Worm (Caenorhabditis elegans) whole organism, L4 larva: ENCODE measurements around the gene clec-85.
A peak's percentile ranks its signal among the peaks of the same experiment; 100 is the strongest.

Experiments
- D1046.2 ChIP-seq: fragments of 200-800 bp; sonication (Bioruptor generic); IDR thresholded peaks from 2 replicates; pipeline ENCODE4 v1.3.6; 2022; ENCODE audit warnings: missing genetic modification characterization, missing compliant biosample characterization
- F10B5.3 ChIP-seq: sonication (generic microtip); optimal IDR thresholded peaks from 2 replicates; lab custom pipeline; 2016; ENCODE audit warnings: mild to moderate bottlenecking, missing genetic modification characterization, missing compliant biosample characterization
- F37D6.2 ChIP-seq: sonication (generic microtip); optimal IDR thresholded peaks from 2 replicates; lab custom pipeline; 2016; ENCODE audit warnings: mild to moderate bottlenecking, missing genetic modification characterization, missing compliant biosample characterization
- F49E8.2 ChIP-seq: sonication (generic microtip); optimal IDR thresholded peaks from 2 replicates; lab custom pipeline; 2016; ENCODE audit warnings: missing compliant biosample characterization, mild to moderate bottlenecking, missing genetic modification characterization, borderline replicate concordance
- R02D3.7 ChIP-seq: fragments of 150-350 bp; sonication (generic microtip); optimal IDR thresholded peaks from 3 replicates; lab custom pipeline; 2014; ENCODE audit warnings: missing biosample characterization, missing genetic modification characterization
- Y105C5A.15 ChIP-seq: fragments of 200-800 bp; sonication (Bioruptor generic); IDR thresholded peaks from 2 replicates; pipeline ENCODE4 v1.3.6; 2022; ENCODE audit warnings: missing genetic modification characterization, missing compliant biosample characterization
- Y5F2A.4 ChIP-seq: fragments of 200-800 bp; sonication (Bioruptor generic); optimal IDR thresholded peaks from 2 replicates; lab custom pipeline; 2018; ENCODE audit warnings: mild to moderate bottlenecking, missing genetic modification characterization, missing compliant biosample characterization
- Y75B8A.6 ChIP-seq: fragments of 200-800 bp; sonication (Bioruptor generic); IDR thresholded peaks from 2 replicates; pipeline ENCODE4 v1.3.6; 2022; ENCODE audit warnings: missing genetic modification reagents, missing genetic modification characterization, missing compliant biosample characterization
- aha-1 ChIP-seq: fragments of 150-350 bp; peaks from one replicate; lab custom pipeline; 2014; ENCODE audit warnings: missing biosample characterization, missing genetic modification characterization
- attf-4 ChIP-seq: sonication (generic microtip); optimal IDR thresholded peaks from 3 replicates; lab custom pipeline; 2017; ENCODE audit warnings: missing biosample characterization, missing genetic modification characterization
- ceh-20 ChIP-seq: fragments of 200-800 bp; sonication (Bioruptor generic); IDR thresholded peaks from 2 replicates; pipeline ENCODE4 v1.3.6; 2022; ENCODE audit warnings: missing genetic modification reagents, missing genetic modification characterization, missing compliant biosample characterization
- ceh-44 ChIP-seq: fragments of 200-800 bp; sonication (Bioruptor generic); IDR thresholded peaks from 2 replicates; pipeline ENCODE4 v1.3.6; 2022; ENCODE audit warnings: missing genetic modification reagents, missing genetic modification characterization, missing compliant biosample characterization
- ces-1 ChIP-seq: fragments of 150-350 bp; sonication (generic microtip); optimal IDR thresholded peaks from 4 replicates; lab custom pipeline; 2014; ENCODE audit warnings: missing biosample characterization, missing genetic modification reagents, missing genetic modification characterization
- cey-2 ChIP-seq: sonication (generic microtip); optimal IDR thresholded peaks from 3 replicates; lab custom pipeline; 2017; ENCODE audit warnings: missing genetic modification characterization, mild to moderate bottlenecking, missing compliant biosample characterization, antibody characterized with exemption, borderline replicate concordance; ENCODE audit not compliant: insufficient read depth
- ctbp-1 ChIP-seq: fragments of 200-800 bp; sonication (Bioruptor generic); IDR thresholded peaks from 2 replicates; pipeline ENCODE4 v1.3.6; 2022; ENCODE audit warnings: missing genetic modification reagents, missing genetic modification characterization, missing compliant biosample characterization
- daf-12 ChIP-seq: fragments of 150-350 bp; optimal IDR thresholded peaks from 2 replicates; lab custom pipeline; 2014; ENCODE audit warnings: missing biosample characterization, missing genetic modification reagents, missing genetic modification characterization
- daf-16 ChIP-seq, 3 experiments: sonication (generic microtip); optimal IDR thresholded peaks; 2 replicates each; lab custom pipeline; 2016 to 2017; ENCODE audit warnings: missing genetic modification characterization in 3 of 3, missing genetic modification reagents in 3 of 3, mild to moderate bottlenecking in 2 of 3, missing compliant biosample characterization in 2 of 3, missing biosample characterization in 1 of 3, moderate library complexity in 1 of 3
- daf-8 ChIP-seq: fragments of 200-800 bp; sonication (Bioruptor generic); IDR thresholded peaks from 2 replicates; pipeline ENCODE4 v1.3.6; 2022; ENCODE audit warnings: missing genetic modification characterization, missing compliant biosample characterization
- dmd-6 ChIP-seq: fragments of 200-800 bp; sonication (Bioruptor generic); IDR thresholded peaks from 2 replicates; pipeline ENCODE4 v1.3.6; 2022; ENCODE audit warnings: missing genetic modification reagents, missing genetic modification characterization, missing compliant biosample characterization
- dmd-8 ChIP-seq: fragments of 200-800 bp; sonication (Bioruptor generic); IDR thresholded peaks from 2 replicates; pipeline ENCODE4 v1.3.6; 2022; ENCODE audit warnings: missing genetic modification characterization, missing compliant biosample characterization
- duxl-1 ChIP-seq: sonication (generic microtip); optimal IDR thresholded peaks from 2 replicates; lab custom pipeline; 2016; ENCODE audit warnings: mild to moderate bottlenecking, missing genetic modification characterization, moderate library complexity, missing compliant biosample characterization; ENCODE audit not compliant: poor library complexity
- egl-43 ChIP-seq: fragments of 200-800 bp; sonication (Bioruptor generic); IDR thresholded peaks from 2 replicates; pipeline ENCODE4 v1.3.6; 2022; ENCODE audit warnings: missing genetic modification reagents, missing genetic modification characterization, missing compliant biosample characterization
- gei-8 ChIP-seq: fragments of 200-800 bp; sonication (Bioruptor generic); optimal IDR thresholded peaks from 2 replicates; lab custom pipeline; 2018; ENCODE audit warnings: mild to moderate bottlenecking, missing genetic modification characterization, missing compliant biosample characterization
- hlh-30 ChIP-seq: sonication (generic microtip); optimal IDR thresholded peaks from 2 replicates; lab custom pipeline; 2017; ENCODE audit warnings: antibody characterized with exemption, mild to moderate bottlenecking, missing genetic modification characterization, missing compliant biosample characterization; ENCODE audit not compliant: insufficient read depth
- hmg-1.1 ChIP-seq: fragments of 200-800 bp; sonication (Bioruptor generic); IDR thresholded peaks from 2 replicates; pipeline ENCODE4 v1.3.6; 2022; ENCODE audit warnings: missing genetic modification reagents, missing genetic modification characterization, missing compliant biosample characterization
- jun-1 ChIP-seq: fragments of 150-350 bp; optimal IDR thresholded peaks from 2 replicates; lab custom pipeline; 2014; ENCODE audit warnings: missing biosample characterization, missing genetic modification reagents, missing genetic modification characterization
- lim-7 ChIP-seq: fragments of 200-800 bp; sonication (Bioruptor generic); IDR thresholded peaks from 2 replicates; pipeline ENCODE4 v1.3.6; 2022; ENCODE audit warnings: missing genetic modification characterization, missing compliant biosample characterization
- lin-1 ChIP-seq: fragments of 200-800 bp; sonication (Bioruptor generic); IDR thresholded peaks from 2 replicates; pipeline ENCODE4 v1.3.6; 2022; ENCODE audit warnings: missing genetic modification reagents, missing genetic modification characterization, missing compliant biosample characterization
- lir-3 ChIP-seq: sonication (generic microtip); optimal IDR thresholded peaks from 2 replicates; lab custom pipeline; 2016; ENCODE audit warnings: mild to moderate bottlenecking, missing genetic modification characterization, missing compliant biosample characterization
- lsy-2 ChIP-seq, 2 experiments: fragments of 150-350 bp in 1 of 2; sonication (generic microtip) in 1 of 2; optimal IDR thresholded peaks; 2 replicates each; lab custom pipeline; 2014 to 2017; ENCODE audit warnings: missing biosample characterization in 2 of 2, missing genetic modification characterization in 2 of 2
- mep-1 ChIP-seq: fragments of 150-350 bp; sonication (generic microtip); optimal IDR thresholded peaks from 3 replicates; lab custom pipeline; 2014; ENCODE audit warnings: missing biosample characterization, missing genetic modification characterization
- nhr-10 ChIP-seq: fragments of 150-350 bp; optimal IDR thresholded peaks from 2 replicates; lab custom pipeline; 2014; ENCODE audit warnings: missing biosample characterization, missing genetic modification characterization
- nhr-237 ChIP-seq: sonication (generic microtip); optimal IDR thresholded peaks from 2 replicates; lab custom pipeline; 2017; ENCODE audit warnings: missing biosample characterization, missing genetic modification characterization
- nhr-28 ChIP-seq: fragments of 150-350 bp; optimal IDR thresholded peaks from 2 replicates; lab custom pipeline; 2014; ENCODE audit warnings: missing biosample characterization, missing genetic modification characterization
- nhr-42 ChIP-seq: fragments of 200-800 bp; sonication (Bioruptor generic); IDR thresholded peaks from 2 replicates; pipeline ENCODE4 v1.3.6; 2022; ENCODE audit warnings: missing genetic modification characterization, missing compliant biosample characterization
- nhr-76 ChIP-seq: fragments of 150-350 bp; optimal IDR thresholded peaks from 2 replicates; lab custom pipeline; 2014; ENCODE audit warnings: missing biosample characterization, missing genetic modification characterization
- pqm-1 ChIP-seq: sonication (generic microtip); optimal IDR thresholded peaks from 2 replicates; lab custom pipeline; 2017; ENCODE audit warnings: missing biosample characterization, missing genetic modification characterization
- sdz-12 ChIP-seq: fragments of 200-800 bp; sonication (Bioruptor generic); optimal IDR thresholded peaks from 2 replicates; lab custom pipeline; 2018; ENCODE audit warnings: mild to moderate bottlenecking, missing genetic modification characterization, missing compliant biosample characterization
- set-16 ChIP-seq: fragments of 200-800 bp; sonication (Bioruptor generic); IDR thresholded peaks from 2 replicates; pipeline ENCODE4 v1.3.6; 2022; ENCODE audit warnings: missing genetic modification reagents, missing genetic modification characterization, missing compliant biosample characterization
- skn-1 ChIP-seq: fragments of 150-350 bp; optimal IDR thresholded peaks from 2 replicates; lab custom pipeline; 2014; ENCODE audit warnings: missing biosample characterization, missing genetic modification characterization
- spr-3 ChIP-seq: fragments of 200-800 bp; sonication (Bioruptor generic); optimal IDR thresholded peaks from 2 replicates; lab custom pipeline; 2018; ENCODE audit warnings: mild to moderate bottlenecking, missing genetic modification characterization, missing compliant biosample characterization
- tag-97 ChIP-seq: fragments of 200-800 bp; sonication (Bioruptor generic); IDR thresholded peaks from 2 replicates; pipeline ENCODE4 v1.3.6; 2022; ENCODE audit warnings: missing genetic modification characterization, missing compliant biosample characterization
- tra-1 ChIP-seq: fragments of 200-800 bp; sonication (Bioruptor generic); IDR thresholded peaks from 2 replicates; pipeline ENCODE4 v1.3.6; 2022; ENCODE audit warnings: missing genetic modification reagents, missing genetic modification characterization, missing compliant biosample characterization
- unc-39 ChIP-seq: sonication (generic microtip); optimal IDR thresholded peaks from 2 replicates; lab custom pipeline; 2017; ENCODE audit warnings: missing biosample characterization, missing genetic modification characterization
- zfp-2 ChIP-seq: sonication (generic microtip); optimal IDR thresholded peaks from 2 replicates; lab custom pipeline; 2016; ENCODE audit warnings: mild to moderate bottlenecking, missing genetic modification characterization, missing compliant biosample characterization
- zip-11 ChIP-seq: fragments of 200-800 bp; sonication (Bioruptor generic); IDR thresholded peaks from 2 replicates; pipeline ENCODE4 v1.3.6; 2022; ENCODE audit warnings: missing genetic modification characterization, missing compliant biosample characterization
- ztf-11 ChIP-seq: fragments of 150-350 bp; optimal IDR thresholded peaks from 2 replicates; lab custom pipeline; 2014; ENCODE audit warnings: missing biosample characterization, missing genetic modification characterization
- ztf-7 ChIP-seq: fragments of 150-350 bp; optimal IDR thresholded peaks from 2 replicates; lab custom pipeline; 2014; ENCODE audit warnings: missing biosample characterization, missing genetic modification characterization

clec-85 gene

DNA sequence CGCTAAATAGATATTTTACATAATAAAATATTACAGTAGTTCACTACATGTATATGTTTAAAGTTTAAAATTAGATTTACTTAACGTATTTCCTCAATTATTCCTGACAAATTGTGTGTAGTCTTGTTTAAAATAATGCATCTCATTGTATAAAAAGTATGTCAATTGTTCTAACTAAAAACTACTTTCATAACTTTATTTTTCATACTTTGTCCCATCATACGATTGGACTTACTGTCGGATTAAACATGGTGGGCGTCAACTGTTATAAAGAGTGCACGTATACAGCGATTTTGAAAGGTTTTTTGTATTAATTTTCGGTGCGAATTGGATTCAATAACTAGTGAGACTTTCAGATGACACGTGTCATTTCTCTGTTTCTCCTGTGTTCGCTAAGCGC is 47.0 kb upstream of the clec-85 start, which contains the start of gene Y54G2A.32:
Gene Y54G2A.32 (plus strand): TSS at position 301 of the 400 bp plus-strand sequence.
- TF ChIP-seq aha-1 (peak; percentile 61), gei-8 (GFP tag; lab: Kevin White, UChicago) (no peak)

DNA sequence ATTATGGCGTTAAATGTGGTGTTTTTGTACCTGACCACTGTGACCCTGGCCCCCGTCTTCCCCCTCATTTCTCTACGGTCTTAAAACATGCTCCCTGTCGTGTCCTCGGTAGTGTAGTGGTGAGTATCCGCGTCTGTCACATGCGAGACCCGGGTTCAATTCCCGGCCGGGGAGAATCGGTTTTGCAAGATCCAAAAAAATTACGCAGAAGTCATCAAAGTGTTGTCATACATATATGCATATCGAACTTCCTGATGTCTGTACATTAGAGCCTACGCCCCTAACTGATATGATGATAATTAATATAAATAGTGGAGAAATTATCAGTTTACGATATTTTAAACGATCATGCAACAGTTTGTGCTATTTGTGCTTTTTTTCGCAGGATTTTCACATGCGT is 45.2 kb upstream of the clec-85 start, which contains the start of gene Y54G2A.45:
Gene Y54G2A.45 (plus strand): TSS at position 333 of the 400 bp plus-strand sequence.
- TF ChIP-seq lir-3 (tag; lab: Kevin White, UChicago): peak; percentile 48
- no peak for TF ChIP-seq zip-11 (GFP tag; lab: Robert Waterston, UW)
- peak; percentile 2 for TF ChIP-seq R02D3.7 (tag; lab: Kevin White, UChicago)
- peak; percentile 60 to 78 for TF ChIP-seq daf-16 (GFP tag; optimal IDR thresholded peaks at IDR 0.05; lab: Kevin White, UChicago)
- peak; percentile 89 for TF ChIP-seq daf-16 (tag; optimal IDR thresholded peaks at IDR 0.05; lab: Kevin White, UChicago)
- TF ChIP-seq Y105C5A.15 (GFP tag; lab: Robert Waterston, UW): no peak
- TF ChIP-seq spr-3: peak; percentile 62
- peak; percentile 74; the same call in 1 of the 2 replicates for TF ChIP-seq ctbp-1
- no peak for TF ChIP-seq sdz-12 (GFP tag; lab: Kevin White, UChicago)
- no peak for TF ChIP-seq tag-97
- TF ChIP-seq D1046.2 (GFP tag; lab: Robert Waterston, UW): peak; percentile 88
- no peak for TF ChIP-seq attf-4 (tag; lab: Kevin White, UChicago)
- TF ChIP-seq lim-7 (GFP tag; lab: Robert Waterston, UW): peak; percentile 81
- peak in 1 of 2 experiments; percentile 69 for TF ChIP-seq lsy-2 (tag; optimal IDR thresholded peaks at IDR 0.05; lab: Kevin White, UChicago)
- TF ChIP-seq dmd-8 (GFP tag; lab: Robert Waterston, UW): peak; percentile 77; the same call in 1 of the 2 replicates
- TF ChIP-seq duxl-1: peak; percentile 38
- TF ChIP-seq F10B5.3: peak; percentile 58
- TF ChIP-seq ces-1 (GFP tag; lab: Kevin White, UChicago): no peak
- peak; percentile 65 for TF ChIP-seq ceh-20
- TF ChIP-seq F37D6.2 (tag; lab: Kevin White, UChicago): peak; percentile 20
- peak; percentile 69; the same call in 1 of the 2 replicates for TF ChIP-seq nhr-42 (GFP tag; lab: Robert Waterston, UW)
- TF ChIP-seq set-16 (GFP tag; lab: Robert Waterston, UW): no peak
- peak; percentile 78 for TF ChIP-seq F49E8.2 (tag; lab: Kevin White, UChicago)
- no peak for TF ChIP-seq jun-1 (tag; lab: Kevin White, UChicago)
- no peak for TF ChIP-seq unc-39 (tag; lab: Kevin White, UChicago)
- TF ChIP-seq Y5F2A.4 (GFP tag; lab: Kevin White, UChicago): no peak
- peak; percentile 87 for TF ChIP-seq dmd-6
- TF ChIP-seq nhr-28 (tag; lab: Kevin White, UChicago): peak; percentile 89
- peak; percentile 89 for TF ChIP-seq tra-1 (GFP tag; lab: Robert Waterston, UW)
- TF ChIP-seq daf-8 (GFP tag; lab: Robert Waterston, UW): no peak
- no peak for TF ChIP-seq cey-2 (tag; lab: Kevin White, UChicago)
- TF ChIP-seq hlh-30 (tag; lab: Kevin White, UChicago): peak; percentile 91
- TF ChIP-seq Y75B8A.6 (GFP tag; lab: Robert Waterston, UW): peak; percentile 57; the same call in 1 of the 2 replicates
- no peak for TF ChIP-seq nhr-237 (tag; lab: Kevin White, UChicago)
- TF ChIP-seq lin-1 (GFP tag; lab: Robert Waterston, UW): no peak
- peak; percentile 63; the same call in 1 of the 2 replicates for TF ChIP-seq hmg-1.1
- peak; percentile 90 for TF ChIP-seq pqm-1 (tag; lab: Kevin White, UChicago)
- no peak for TF ChIP-seq skn-1 (tag; lab: Kevin White, UChicago)
- no peak for TF ChIP-seq daf-12 (tag; lab: Kevin White, UChicago)
- TF ChIP-seq mep-1 (tag; lab: Kevin White, UChicago): peak; percentile 78
- peak; percentile 91 for TF ChIP-seq gei-8 (GFP tag; lab: Kevin White, UChicago)
- TF ChIP-seq ztf-7: no peak
- peak; percentile 8 for TF ChIP-seq zfp-2
- TF ChIP-seq egl-43 (GFP tag; lab: Robert Waterston, UW): peak; percentile 82
- no peak for TF ChIP-seq ztf-11 (tag; lab: Kevin White, UChicago)
- TF ChIP-seq nhr-10 (tag; lab: Kevin White, UChicago): no peak
- peak; percentile 80 for TF ChIP-seq ceh-44 (GFP tag; lab: Robert Waterston, UW)
- no peak for TF ChIP-seq nhr-76 (tag; lab: Kevin White, UChicago)
